Fruit fly (Drosophila melanogaster) whole organism, adult: Measurements from ENCODE around the gene Srlp.

ENCODE experiments used
- CG11617 ChIP-seq: fragments of 200-800 bp; sonication (Bioruptor generic); optimal IDR thresholded peaks from 2 replicates; lab custom pipeline; 2017; ENCODE audit warnings: mild to moderate bottlenecking, missing biosample characterization, missing genetic modification reagents, missing genetic modification characterization
- CG12768 ChIP-seq: fragments of 200-800 bp; sonication (Bioruptor generic); optimal IDR thresholded peaks from 2 replicates; lab custom pipeline; 2017; ENCODE audit warnings: missing biosample characterization, missing genetic modification characterization, mild to moderate bottlenecking, moderate library complexity, missing genetic modification reagents
- CG14711 ChIP-seq: fragments of 200-800 bp; sonication (Bioruptor generic); optimal IDR thresholded peaks from 2 replicates; lab custom pipeline; 2018; ENCODE audit warnings: missing biosample characterization, mild to moderate bottlenecking, missing genetic modification characterization, moderate library complexity
- CG1620 ChIP-seq: fragments of 200-800 bp; sonication (Bioruptor generic); optimal IDR thresholded peaks from 2 replicates; lab custom pipeline; 2016; ENCODE audit warnings: missing biosample characterization, missing genetic modification characterization
- CG33017 ChIP-seq: fragments of 200-800 bp; sonication (Bioruptor generic); optimal IDR thresholded peaks from 2 replicates; lab custom pipeline; 2018; ENCODE audit warnings: missing biosample characterization, mild to moderate bottlenecking, missing genetic modification characterization, moderate library complexity
- CG5204 ChIP-seq: fragments of 200-800 bp; sonication (Bioruptor generic); optimal IDR thresholded peaks from 2 replicates; lab custom pipeline; 2016; ENCODE audit warnings: missing biosample characterization, missing genetic modification characterization
- CG7045 ChIP-seq: fragments of 200-800 bp; sonication (Bioruptor generic); optimal IDR thresholded peaks from 2 replicates; lab custom pipeline; 2017; ENCODE audit warnings: missing biosample characterization, mild to moderate bottlenecking, missing genetic modification characterization
- CG7101 ChIP-seq: fragments of 200-800 bp; sonication (Bioruptor generic); optimal IDR thresholded peaks from 2 replicates; lab custom pipeline; 2018; ENCODE audit warnings: missing biosample characterization, mild to moderate bottlenecking, missing genetic modification characterization, moderate library complexity
- Clk ChIP-seq: fragments of 200-800 bp; sonication (Bioruptor generic); optimal IDR thresholded peaks from 2 replicates; lab custom pipeline; 2017; ENCODE audit warnings: missing biosample characterization, missing genetic modification characterization
- Crg-1 ChIP-seq: fragments of 200-800 bp; sonication (Bioruptor generic); optimal IDR thresholded peaks from 2 replicates; lab custom pipeline; 2016; ENCODE audit warnings: missing biosample characterization, missing genetic modification characterization
- Hr96 ChIP-seq: fragments of 200-800 bp; sonication (Bioruptor generic); optimal IDR thresholded peaks from 2 replicates; lab custom pipeline; 2016; ENCODE audit warnings: missing biosample characterization, missing genetic modification characterization
- Mnt ChIP-seq: fragments of 200-800 bp; sonication (Bioruptor generic); optimal IDR thresholded peaks from 2 replicates; lab custom pipeline; 2016; ENCODE audit warnings: missing biosample characterization, mild to moderate bottlenecking, missing genetic modification characterization
- bab1 ChIP-seq: fragments of 200-800 bp; sonication (Bioruptor generic); optimal IDR thresholded peaks from 3 replicates; lab custom pipeline; 2019; ENCODE audit warnings: missing biosample characterization, mild to moderate bottlenecking, missing genetic modification characterization, moderate library complexity
- cic ChIP-seq: fragments of 200-800 bp; sonication (Bioruptor generic); optimal IDR thresholded peaks from 2 replicates; lab custom pipeline; 2017; ENCODE audit warnings: missing biosample characterization, mild to moderate bottlenecking, missing genetic modification characterization, moderate library complexity
- cnc ChIP-seq, 2 experiments: fragments of >200 bp; optimal IDR thresholded peaks; 2 replicates each; lab custom pipeline; 2017
- kay ChIP-seq: fragments of 200-800 bp; sonication (Bioruptor generic); peaks from one replicate; lab custom pipeline; 2016; ENCODE audit warnings: missing biosample characterization, missing genetic modification characterization, borderline replicate concordance
- ovo ChIP-seq: fragments of 200-800 bp; sonication (Bioruptor generic); optimal IDR thresholded peaks from 2 replicates; lab custom pipeline; 2016; ENCODE audit warnings: missing biosample characterization, missing genetic modification characterization
- pad ChIP-seq: fragments of 200-800 bp; sonication (Bioruptor generic); optimal IDR thresholded peaks from 3 replicates; lab custom pipeline; 2017; ENCODE audit warnings: missing biosample characterization, missing genetic modification characterization, mild to moderate bottlenecking, moderate library complexity, missing genetic modification reagents
- tj ChIP-seq: fragments of 200-800 bp; sonication (Bioruptor generic); optimal IDR thresholded peaks from 3 replicates; lab custom pipeline; 2017; ENCODE audit warnings: missing biosample characterization, mild to moderate bottlenecking, missing genetic modification characterization, moderate library complexity
- toe ChIP-seq: fragments of 200-800 bp; sonication (Bioruptor generic); optimal IDR thresholded peaks from 2 replicates; lab custom pipeline; 2016; ENCODE audit warnings: missing biosample characterization, missing genetic modification characterization

Gene Srlp

DNA sequence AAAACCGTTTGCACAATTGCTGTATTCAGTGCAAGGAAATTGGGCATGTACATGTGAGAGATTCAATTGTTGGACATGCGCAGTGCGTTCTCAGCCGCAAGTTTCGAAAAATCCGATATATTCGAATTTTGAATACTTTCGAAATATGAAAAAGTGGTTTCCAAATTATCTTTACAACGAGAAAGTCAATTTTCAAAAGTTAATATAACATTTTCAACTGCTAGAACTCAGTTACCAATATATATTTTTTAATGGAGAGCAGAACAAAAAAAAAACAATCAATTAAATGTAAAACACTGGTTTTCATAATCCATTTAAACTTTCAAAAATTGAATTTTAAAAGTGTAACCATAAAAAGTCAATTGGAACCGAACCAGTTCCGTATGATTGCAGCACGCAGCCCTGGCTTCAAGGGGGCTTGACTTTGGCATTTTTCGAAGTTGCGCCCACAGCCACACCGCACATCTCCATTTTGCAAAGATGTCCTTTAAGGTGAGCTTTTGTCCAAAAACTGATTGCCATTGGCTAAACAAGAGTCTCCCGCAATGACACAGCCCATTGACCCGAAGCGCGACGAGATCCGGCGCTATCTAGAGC is 11.4 kb upstream of the Srlp start, which contains the start of the genes Scgbeta and CG17202:
Gene Scgbeta, minus strand, starts transcription at position 51 of the 597 bp plus-strand sequence.
Gene CG17202, plus strand, starts transcription at position 390 of the 597 bp plus-strand sequence.
- TF ChIP-seq CG5204 (GFP tag; lab: Kevin White, UChicago) (no peak), bab1 (GFP tag; lab: Kevin White, UChicago) (peak; percentile 10), cnc (optimal IDR thresholded peaks at IDR 0.05; lab: Kevin White, UChicago) (no peak), kay (GFP tag; lab: Kevin White, UChicago) (no peak), CG7101 (tag; lab: Kevin White, UChicago) (peak; percentile 18), tj (GFP tag; lab: Kevin White, UChicago) (no peak), toe (no peak), ovo (no peak), cic (GFP tag; lab: Kevin White, UChicago) (peak; percentile 22), Crg-1 (GFP tag; lab: Kevin White, UChicago) (no peak), CG12768 (peak; percentile 35), CG11617 (GFP tag; lab: Kevin White, UChicago) (peak; percentile 13)

DNA sequence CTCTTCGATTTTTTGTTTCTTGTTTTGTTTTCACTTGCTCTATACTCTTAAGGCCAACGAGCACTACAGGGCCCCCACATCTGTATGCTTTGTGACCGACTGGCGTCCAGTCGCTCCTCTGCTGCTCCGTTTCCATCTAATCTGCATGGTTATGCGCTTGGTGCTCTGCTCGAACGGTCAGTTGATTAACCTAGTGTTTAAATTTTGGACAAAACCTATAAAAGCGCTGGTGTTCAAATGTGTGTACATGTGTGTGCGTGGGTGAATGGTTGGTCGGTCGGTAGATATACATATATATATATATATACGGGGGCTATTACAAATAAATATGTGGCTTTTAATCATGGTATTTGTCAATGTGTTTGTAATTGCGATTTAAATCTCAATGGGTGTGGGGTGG is 9.9 kb upstream of the Srlp start:
- TF ChIP-seq ovo: no peak
- no peak for TF ChIP-seq bab1 (GFP tag; lab: Kevin White, UChicago)

DNA sequence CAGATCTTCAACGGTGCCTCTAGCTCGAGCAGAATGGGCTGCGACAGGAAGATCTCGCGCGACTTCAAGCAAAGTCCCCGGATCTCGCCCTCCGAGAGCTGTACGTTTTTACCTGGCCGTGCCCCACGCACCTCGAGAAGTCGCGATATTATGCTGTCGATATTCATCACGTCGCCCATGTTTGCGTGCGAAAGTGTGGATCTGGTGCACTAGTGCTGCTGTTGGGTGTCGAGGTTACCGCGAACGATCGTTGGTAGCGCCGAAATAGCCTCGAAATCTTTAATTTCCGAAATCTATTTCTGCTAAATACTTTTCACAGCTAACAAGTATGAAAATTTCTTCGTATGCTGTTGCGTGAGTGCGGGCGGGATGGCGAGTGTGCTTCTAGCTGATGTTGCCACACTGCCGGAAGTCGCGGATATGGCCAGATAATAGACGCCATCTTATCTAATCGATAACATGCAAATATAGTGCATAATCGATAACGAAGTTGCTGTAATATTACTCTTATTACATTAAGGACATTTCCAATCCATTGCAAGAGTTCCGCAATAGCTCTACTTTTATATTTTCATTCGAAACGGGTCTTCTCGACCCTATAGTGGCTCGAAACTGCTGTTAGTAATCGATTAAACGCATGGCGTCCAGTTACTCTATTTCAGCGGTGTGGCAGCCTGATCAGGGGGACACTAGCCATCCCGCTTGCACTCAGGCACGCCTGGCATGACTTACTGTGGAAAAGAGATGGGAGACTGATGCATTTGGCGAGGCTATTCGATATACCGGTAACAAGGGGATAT is 8.2 kb upstream of the Srlp start, which contains the start of gene Pp1-87B:
Gene Pp1-87B, minus strand, starts transcription at position 408 of the 800 bp plus-strand sequence.
- peak; percentile 40 for TF ChIP-seq CG1620 (GFP tag; lab: Kevin White, UChicago)
- TF ChIP-seq CG33017 (tag; lab: Kevin White, UChicago): no peak
- TF ChIP-seq CG14711 (tag; lab: Kevin White, UChicago): no peak
- TF ChIP-seq pad: peak; percentile 58
- peak; percentile 22 for TF ChIP-seq Clk (GFP tag; lab: Kevin White, UChicago)
- peak; percentile 24 for TF ChIP-seq CG7101 (tag; lab: Kevin White, UChicago)
- TF ChIP-seq CG5204 (GFP tag; lab: Kevin White, UChicago): no peak
- TF ChIP-seq toe: no peak
- no peak for TF ChIP-seq CG12768
- TF ChIP-seq cnc (optimal IDR thresholded peaks at IDR 0.05; lab: Kevin White, UChicago): no peak
- no peak for TF ChIP-seq cic (GFP tag; lab: Kevin White, UChicago)
- no peak for TF ChIP-seq ovo
- TF ChIP-seq CG7045: peak; percentile 51
- peak; percentile 4 for TF ChIP-seq bab1 (GFP tag; lab: Kevin White, UChicago)
- no peak for TF ChIP-seq Hr96 (GFP tag; lab: Kevin White, UChicago)
- peak; percentile 25 for TF ChIP-seq Mnt (GFP tag; lab: Kevin White, UChicago)
- peak; percentile 4 for TF ChIP-seq Crg-1 (GFP tag; lab: Kevin White, UChicago)
- no peak for TF ChIP-seq kay (GFP tag; lab: Kevin White, UChicago)
- TF ChIP-seq CG11617 (GFP tag; lab: Kevin White, UChicago): peak; percentile 33
- peak; percentile 27 for TF ChIP-seq tj (GFP tag; lab: Kevin White, UChicago)

dm6 chr3R:12426310-12426653 is 7.6 kb upstream of the Srlp start, which contains the start of gene NANS:
NANS (plus strand) TSS chr3R:12426578.
- TF ChIP-seq Hr96 (GFP tag; lab: Kevin White, UChicago) (no peak), CG11617 (GFP tag; lab: Kevin White, UChicago) (no peak), kay (GFP tag; lab: Kevin White, UChicago) (no peak), CG33017 (tag; lab: Kevin White, UChicago) (no peak), Crg-1 (GFP tag; lab: Kevin White, UChicago) (no peak), Clk (GFP tag; lab: Kevin White, UChicago) (no peak), cnc (optimal IDR thresholded peaks at IDR 0.05; lab: Kevin White, UChicago) (no peak), CG7101 (tag; lab: Kevin White, UChicago) (no peak), CG7045 (no peak), toe (no peak)

DNA sequence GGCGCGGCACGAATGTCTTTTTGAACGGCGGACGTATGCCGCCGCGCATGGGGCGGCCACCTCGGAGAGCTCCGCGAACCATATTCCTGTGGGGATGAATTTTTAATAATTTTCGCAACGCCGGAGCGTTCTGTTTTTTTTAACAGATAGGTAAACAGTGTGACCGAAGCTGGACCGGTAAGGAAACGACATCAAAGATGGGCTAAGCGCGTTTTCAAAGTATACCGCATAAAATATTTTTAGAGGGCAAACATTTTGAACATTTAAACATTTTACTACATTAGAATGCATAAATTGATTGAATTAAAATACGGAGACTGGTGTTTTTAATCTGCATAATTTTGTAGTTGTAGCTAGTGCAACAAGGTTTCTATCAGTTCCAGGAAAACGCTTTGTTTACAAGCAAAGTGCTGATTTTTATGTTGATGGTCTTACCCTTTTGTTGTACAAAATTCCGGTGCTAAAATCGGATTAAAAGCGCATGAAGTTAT is 4.7 kb upstream of the Srlp start, which contains the start of the genes CG5641 and CG5245:
Gene CG5641, minus strand, starts transcription at position 163 of the 491 bp plus-strand sequence.
Gene CG5245, plus strand, starts transcription at position 441 of the 491 bp plus-strand sequence.
- TF ChIP-seq pad (no peak), CG14711 (tag; lab: Kevin White, UChicago) (no peak), cnc (optimal IDR thresholded peaks at IDR 0.05; lab: Kevin White, UChicago) (peak in 1 of 2 experiments; percentile 58), CG1620 (GFP tag; lab: Kevin White, UChicago) (no peak), CG33017 (tag; lab: Kevin White, UChicago) (no peak), Clk (GFP tag; lab: Kevin White, UChicago) (no peak), bab1 (GFP tag; lab: Kevin White, UChicago) (peak; percentile 31), kay (GFP tag; lab: Kevin White, UChicago) (no peak)

DNA sequence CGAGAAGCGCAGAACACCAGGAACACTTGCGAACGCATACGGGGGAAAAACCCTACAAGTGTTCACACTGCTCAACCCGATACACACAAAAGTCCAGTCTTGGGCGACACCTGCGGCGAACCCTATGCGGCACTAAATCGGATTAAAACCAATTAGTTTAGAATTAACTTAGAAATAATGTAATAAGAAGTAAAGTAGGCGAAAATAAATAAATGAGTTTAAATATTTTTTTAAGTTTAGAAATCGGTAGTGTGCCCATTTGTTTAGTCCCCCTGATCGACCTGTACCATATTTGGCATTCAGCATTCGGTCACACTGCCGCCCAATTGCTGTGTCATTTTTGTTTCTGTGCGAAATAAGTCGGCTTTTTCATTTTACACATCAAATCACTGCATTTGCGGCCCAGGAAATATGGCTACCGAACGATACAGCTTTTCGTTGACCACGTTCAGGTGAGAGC is 2.8 kb upstream of the Srlp start, which contains the start of gene Prosalpha2:
Gene Prosalpha2, plus strand, starts transcription at position 292 of the 460 bp plus-strand sequence.
- no peak for TF ChIP-seq CG12768
- TF ChIP-seq cnc (optimal IDR thresholded peaks at IDR 0.05; lab: Kevin White, UChicago): peak; percentile 84 to 99
- peak; percentile 18 for TF ChIP-seq Mnt (GFP tag; lab: Kevin White, UChicago)
